Fruit fly (Drosophila melanogaster) whole organism, embryonic: ENCODE results near the gene Cand1.

Experiments used
- Bgb ChIP-seq: fragments of 200-800 bp; sonication (Bioruptor generic); IDR thresholded peaks from 2 replicates; pipeline ENCODE4 v1.3.6; 2022; ENCODE audit warnings: missing biosample characterization, missing genetic modification characterization; ENCODE audit not compliant: partially characterized antibody
- CG1024 ChIP-seq: fragments of 200-800 bp; sonication (Bioruptor generic); IDR thresholded peaks from 2 replicates; pipeline ENCODE4 v1.3.6; 2022; ENCODE audit warnings: missing biosample characterization, missing genetic modification characterization
- CG14441 ChIP-seq: fragments of 200-800 bp; sonication (Bioruptor generic); IDR thresholded peaks from 2 replicates; pipeline ENCODE4 v1.3.6; 2022; ENCODE audit warnings: missing biosample characterization, missing genetic modification characterization
- CG15073 ChIP-seq: fragments of 200-800 bp; sonication (Bioruptor generic); optimal IDR thresholded peaks from 2 replicates; lab custom pipeline; 2016; ENCODE audit warnings: missing biosample characterization, missing genetic modification characterization
- CG15601 ChIP-seq: fragments of 200-800 bp; sonication (Bioruptor generic); optimal IDR thresholded peaks from 3 replicates; lab custom pipeline; 2019; ENCODE audit warnings: missing biosample characterization, mild to moderate bottlenecking, missing genetic modification characterization, moderate library complexity
- CG1602 ChIP-seq: fragments of 200-800 bp; sonication (Bioruptor generic); optimal IDR thresholded peaks from 3 replicates; lab custom pipeline; 2016; ENCODE audit warnings: missing biosample characterization, missing genetic modification characterization
- CG17359 ChIP-seq: fragments of 200-800 bp; sonication (Bioruptor generic); optimal IDR thresholded peaks from 3 replicates; lab custom pipeline; 2018; ENCODE audit warnings: missing biosample characterization, mild to moderate bottlenecking, missing genetic modification characterization, moderate library complexity
- CG2199 ChIP-seq: fragments of 200-800 bp; sonication (Bioruptor generic); IDR thresholded peaks from 3 replicates; pipeline ENCODE4 v1.3.6; 2022; ENCODE audit warnings: missing biosample characterization, missing genetic modification characterization
- CG4707 ChIP-seq: fragments of 200-800 bp; sonication (Bioruptor generic); optimal IDR thresholded peaks from 2 replicates; lab custom pipeline; 2018; ENCODE audit warnings: missing biosample characterization, mild to moderate bottlenecking, missing genetic modification characterization, moderate library complexity
- CG6175 ChIP-seq: fragments of 200-800 bp; sonication (Bioruptor generic); IDR thresholded peaks from 3 replicates; pipeline ENCODE4 v1.3.6; 2022; ENCODE audit warnings: missing biosample characterization, missing genetic modification characterization
- CG7745 ChIP-seq: fragments of 200-800 bp; sonication (Bioruptor generic); optimal IDR thresholded peaks from 2 replicates; lab custom pipeline; 2018; ENCODE audit warnings: missing biosample characterization, mild to moderate bottlenecking, missing genetic modification characterization, moderate library complexity
- CG8944 ChIP-seq: fragments of 200-800 bp; sonication (Bioruptor generic); optimal IDR thresholded peaks from 3 replicates; lab custom pipeline; 2016; ENCODE audit warnings: missing biosample characterization, missing genetic modification characterization
- CG9609 ChIP-seq: fragments of 200-800 bp; sonication (Bioruptor generic); optimal IDR thresholded peaks from 3 replicates; lab custom pipeline; 2016; ENCODE audit warnings: missing biosample characterization, missing genetic modification characterization
- CTCF ChIP-seq: fragments of 200-800 bp; sonication (Bioruptor generic); optimal IDR thresholded peaks from 2 replicates; lab custom pipeline; 2017; ENCODE audit warnings: missing biosample characterization, mild to moderate bottlenecking, missing genetic modification characterization, moderate library complexity
- D19A ChIP-seq: fragments of 200-800 bp; optimal IDR thresholded peaks from 3 replicates; lab custom pipeline; 2019; ENCODE audit warnings: missing biosample characterization, mild to moderate bottlenecking, missing genetic modification characterization, moderate library complexity
- ERR ChIP-seq: fragments of 200-800 bp; sonication (Bioruptor generic); optimal IDR thresholded peaks from 2 replicates; lab custom pipeline; 2016; ENCODE audit warnings: missing biosample characterization, missing genetic modification characterization
- HLHmδ ChIP-seq: fragments of 200-800 bp; sonication (Bioruptor generic); optimal IDR thresholded peaks from 2 replicates; lab custom pipeline; 2018; ENCODE audit warnings: missing biosample characterization, mild to moderate bottlenecking, missing genetic modification characterization, moderate library complexity
- Hand ChIP-seq: fragments of 200-800 bp; sonication (Bioruptor generic); optimal IDR thresholded peaks from 2 replicates; lab custom pipeline; 2017; ENCODE audit warnings: mild to moderate bottlenecking, missing biosample characterization, missing genetic modification reagents, missing genetic modification characterization
- Lpt ChIP-seq: fragments of >200 bp; optimal IDR thresholded peaks from 2 replicates; lab custom pipeline; 2018; ENCODE audit warnings: missing biosample characterization, missing genetic modification characterization
- Nf-YC ChIP-seq: fragments of 200-800 bp; optimal IDR thresholded peaks from 3 replicates; lab custom pipeline; 2019; ENCODE audit warnings: missing biosample characterization, mild to moderate bottlenecking, missing genetic modification characterization, moderate library complexity
- Ptx1 ChIP-seq: fragments of 200-800 bp; sonication (Bioruptor generic); IDR thresholded peaks from 2 replicates; pipeline ENCODE4 v1.3.6; 2022; ENCODE audit warnings: missing biosample characterization, missing genetic modification characterization
- Rx ChIP-seq: fragments of 200-800 bp; sonication (Bioruptor generic); IDR thresholded peaks from 2 replicates; pipeline ENCODE4 v1.3.6; 2022; ENCODE audit warnings: missing biosample characterization, missing genetic modification characterization
- Sox100B ChIP-seq: fragments of 200-800 bp; sonication (Bioruptor generic); optimal IDR thresholded peaks from 3 replicates; lab custom pipeline; 2018; ENCODE audit warnings: missing biosample characterization, mild to moderate bottlenecking, missing genetic modification characterization
- Sry-δ ChIP-seq: fragments of 200-800 bp; sonication (Bioruptor generic); optimal IDR thresholded peaks from 2 replicates; lab custom pipeline; 2016; ENCODE audit warnings: missing biosample characterization, missing genetic modification characterization
- Ssrp ChIP-seq: fragments of 200-800 bp; sonication (Bioruptor generic); optimal IDR thresholded peaks from 2 replicates; lab custom pipeline; 2018; ENCODE audit warnings: missing biosample characterization, mild to moderate bottlenecking, missing genetic modification characterization, moderate library complexity
- YL-1 ChIP-seq: fragments of 200-800 bp; sonication (Bioruptor generic); optimal IDR thresholded peaks from 3 replicates; lab custom pipeline; 2017; ENCODE audit warnings: missing biosample characterization, mild to moderate bottlenecking, missing genetic modification characterization
- ap ChIP-seq: fragments of 200-800 bp; sonication (Bioruptor generic); IDR thresholded peaks from 2 replicates; pipeline ENCODE4 v1.3.6; 2022; ENCODE audit warnings: missing biosample characterization, missing genetic modification characterization
- bigmax ChIP-seq: fragments of 200-800 bp; sonication (Bioruptor generic); optimal IDR thresholded peaks from 2 replicates; lab custom pipeline; 2018; ENCODE audit warnings: missing biosample characterization, mild to moderate bottlenecking, missing genetic modification characterization
- bowl ChIP-seq: fragments of 200-800 bp; sonication (Bioruptor generic); IDR thresholded peaks from 2 replicates; pipeline ENCODE4 v1.3.6; 2022; ENCODE audit warnings: missing biosample characterization, missing genetic modification characterization
- croc ChIP-seq: fragments of 200-800 bp; sonication (Bioruptor generic); conservative IDR thresholded peaks from 3 replicates; pipeline ENCODE4 v1.3.6; 2022; ENCODE audit warnings: missing biosample characterization, missing genetic modification characterization
- da ChIP-seq: fragments of 200-800 bp; sonication (Bioruptor generic); optimal IDR thresholded peaks from 2 replicates; lab custom pipeline; 2016; ENCODE audit warnings: missing biosample characterization, missing genetic modification characterization
- dimm ChIP-seq: fragments of 200-800 bp; sonication (Bioruptor generic); IDR thresholded peaks from 2 replicates; pipeline ENCODE4 v1.3.6; 2022; ENCODE audit warnings: missing biosample characterization, missing genetic modification characterization
- dmrt99B ChIP-seq: fragments of 200-800 bp; sonication (Bioruptor generic); optimal IDR thresholded peaks from 2 replicates; lab custom pipeline; 2018; ENCODE audit warnings: missing biosample characterization, mild to moderate bottlenecking, missing genetic modification characterization, moderate library complexity
- dysf ChIP-seq: fragments of 200-800 bp; sonication (Bioruptor generic); IDR thresholded peaks from 3 replicates; pipeline ENCODE4 v1.3.6; 2022; ENCODE audit warnings: missing biosample characterization, missing genetic modification characterization
- en ChIP-seq: fragments of 200-800 bp; sonication (Bioruptor generic); optimal IDR thresholded peaks from 2 replicates; lab custom pipeline; 2016; ENCODE audit warnings: missing biosample characterization, missing genetic modification characterization
- fru ChIP-seq: fragments of >200 bp; optimal IDR thresholded peaks from 2 replicates; lab custom pipeline; 2017
- ftz-f1 ChIP-seq: fragments of 200-800 bp; sonication (Bioruptor generic); optimal IDR thresholded peaks from 2 replicates; lab custom pipeline; 2016; ENCODE audit warnings: missing biosample characterization, missing genetic modification characterization
- fu2 ChIP-seq: fragments of 200-800 bp; sonication (Bioruptor generic); optimal IDR thresholded peaks from 2 replicates; lab custom pipeline; 2016; ENCODE audit warnings: missing biosample characterization, missing genetic modification characterization
- gcm2 ChIP-seq: fragments of 200-800 bp; sonication (Bioruptor generic); optimal IDR thresholded peaks from 2 replicates; lab custom pipeline; 2016; ENCODE audit warnings: missing biosample characterization, missing genetic modification characterization
- gem ChIP-seq: fragments of 200-800 bp; sonication (Bioruptor generic); optimal IDR thresholded peaks from 2 replicates; lab custom pipeline; 2019; ENCODE audit warnings: missing biosample characterization, mild to moderate bottlenecking, missing genetic modification characterization, moderate library complexity
- gfzf ChIP-seq: fragments of 200-800 bp; sonication (Bioruptor generic); optimal IDR thresholded peaks from 2 replicates; lab custom pipeline; 2016; ENCODE audit warnings: missing biosample characterization, mild to moderate bottlenecking, missing genetic modification characterization, moderate library complexity
- grau ChIP-seq: fragments of 200-800 bp; optimal IDR thresholded peaks from 3 replicates; lab custom pipeline; 2019; ENCODE audit warnings: missing biosample characterization, mild to moderate bottlenecking, missing genetic modification characterization, moderate library complexity
- mam ChIP-seq: fragments of 200-800 bp; sonication (Bioruptor generic); optimal IDR thresholded peaks from 3 replicates; lab custom pipeline; 2016; ENCODE audit warnings: missing biosample characterization, missing genetic modification characterization
- nerfin-1 ChIP-seq: fragments of 200-800 bp; sonication (Bioruptor generic); optimal IDR thresholded peaks from 3 replicates; lab custom pipeline; 2019; ENCODE audit warnings: missing biosample characterization, mild to moderate bottlenecking, missing genetic modification characterization, moderate library complexity
- pho ChIP-seq: fragments of 200-800 bp; sonication (Bioruptor generic); optimal IDR thresholded peaks from 2 replicates; lab custom pipeline; 2016; ENCODE audit warnings: missing biosample characterization, missing genetic modification characterization
- pnt ChIP-seq: fragments of 200-800 bp; sonication (Bioruptor generic); optimal IDR thresholded peaks from 3 replicates; lab custom pipeline; 2016; ENCODE audit warnings: missing biosample characterization, missing genetic modification characterization
- sd ChIP-seq: fragments of 200-800 bp; sonication (Bioruptor generic); optimal IDR thresholded peaks from 3 replicates; lab custom pipeline; 2018; ENCODE audit warnings: missing biosample characterization, mild to moderate bottlenecking, missing genetic modification characterization, moderate library complexity
- slbo ChIP-seq: fragments of 200-800 bp; sonication (Bioruptor generic); IDR thresholded peaks from 2 replicates; pipeline ENCODE4 v1.3.6; 2022; ENCODE audit warnings: missing biosample characterization, missing genetic modification characterization
- slp2 ChIP-seq: fragments of 200-800 bp; sonication (Bioruptor generic); optimal IDR thresholded peaks from 2 replicates; lab custom pipeline; 2016; ENCODE audit warnings: missing biosample characterization, missing genetic modification characterization
- trh ChIP-seq: fragments of 200-800 bp; sonication (Bioruptor generic); optimal IDR thresholded peaks from 2 replicates; lab custom pipeline; 2016; ENCODE audit warnings: missing biosample characterization, missing genetic modification characterization
- tup ChIP-seq: fragments of 200-800 bp; sonication (Bioruptor generic); optimal IDR thresholded peaks from 2 replicates; lab custom pipeline; 2016; ENCODE audit warnings: missing biosample characterization, mild to moderate bottlenecking, missing genetic modification characterization, moderate library complexity
- vfl ChIP-seq: fragments of 200-800 bp; sonication (Bioruptor generic); optimal IDR thresholded peaks from 2 replicates; lab custom pipeline; 2016; ENCODE audit warnings: missing biosample characterization, missing genetic modification characterization
- zfh1 ChIP-seq: fragments of 200-800 bp; sonication (Bioruptor generic); IDR thresholded peaks from 3 replicates; pipeline ENCODE4 v1.3.6; 2022; ENCODE audit warnings: missing biosample characterization, missing genetic modification characterization
- zfh2 ChIP-seq: fragments of 200-800 bp; sonication (Bioruptor generic); optimal IDR thresholded peaks from 2 replicates; lab custom pipeline; 2016; ENCODE audit warnings: missing biosample characterization, missing genetic modification characterization

Gene Cand1

DNA sequence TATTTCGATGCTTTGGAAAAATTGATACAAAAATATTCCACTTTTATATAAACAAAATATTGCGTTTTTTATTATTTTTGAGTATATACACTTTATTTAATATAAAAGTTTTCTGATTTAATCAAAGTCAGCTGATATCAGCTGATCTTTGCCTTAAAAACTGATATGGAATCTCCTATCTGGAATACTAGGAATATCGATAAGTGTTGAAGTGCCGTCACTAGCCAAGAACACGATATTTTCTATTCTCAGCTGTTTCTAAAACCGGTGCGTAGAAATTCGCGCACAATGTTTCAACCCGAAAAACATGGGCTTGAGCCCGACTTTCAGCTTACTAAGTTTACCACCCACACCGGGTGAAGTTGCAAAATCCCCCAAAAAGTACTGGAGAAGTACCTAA, 20.0 kb downstream of the Cand1 start, which contains the start of gene Sps2 (continued):
- TF ChIP-seq Sry-δ (peak; percentile 84), CG1602 (no peak), CG17359 (tag; lab: Kevin White, UChicago) (no peak), Sox100B (GFP tag; lab: Kevin White, UChicago) (no peak), YL-1 (GFP tag; lab: Kevin White, UChicago) (no peak), zfh1 (GFP tag; lab: Robert Waterston, UW) (0 out of 3 replicates have a peak, but pooled peaks have one; percentile 13), slbo (GFP tag; lab: Robert Waterston, UW) (no peak; the same call in 1 of the 2 replicates), sd (tag; lab: Kevin White, UChicago) (no peak), HLHmδ (no peak), dmrt99B (tag; lab: Kevin White, UChicago) (no peak), CG1024 (GFP tag; lab: Robert Waterston, UW) (no peak), Lpt (no peak), dysf (no peak), CG8944 (GFP tag; lab: Kevin White, UChicago) (no peak), bowl (GFP tag; lab: Robert Waterston, UW) (no peak), ap (GFP tag; lab: Robert Waterston, UW) (no peak), fru (lab: Kevin White, UChicago) (no peak), bigmax (GFP tag; lab: Kevin White, UChicago) (no peak), slp2 (GFP tag; lab: Kevin White, UChicago) (no peak), Ptx1 (GFP tag; lab: Robert Waterston, UW) (no peak), CTCF (no peak), ERR (GFP tag; lab: Kevin White, UChicago) (no peak), grau (tag; lab: Kevin White, UChicago) (peak; percentile 26), croc (GFP tag; lab: Robert Waterston, UW) (no peak), Ssrp (tag; lab: Kevin White, UChicago) (no peak), gfzf (GFP tag; lab: Kevin White, UChicago) (peak; percentile 12), fu2 (GFP tag; lab: Kevin White, UChicago) (no peak), ftz-f1 (GFP tag; lab: Kevin White, UChicago) (no peak), Hand (GFP tag; lab: Kevin White, UChicago) (no peak), gem (tag; lab: Kevin White, UChicago) (peak; percentile 33), pnt (no peak), Rx (no peak), pho (GFP tag; lab: Kevin White, UChicago) (no peak), CG14441 (GFP tag; lab: Robert Waterston, UW) (peak; percentile 37; the same call in 1 of the 2 replicates), CG15073 (GFP tag; lab: Kevin White, UChicago) (no peak), CG15601 (tag; lab: Kevin White, UChicago) (peak; percentile 30), CG4707 (GFP tag; lab: Kevin White, UChicago) (no peak), trh (no peak), CG9609 (GFP tag; lab: Kevin White, UChicago) (no peak), nerfin-1 (tag; lab: Kevin White, UChicago) (no peak), gcm2 (GFP tag; lab: Kevin White, UChicago) (no peak), D19A (tag; lab: Kevin White, UChicago) (peak; percentile 16), Nf-YC (peak; percentile 25), zfh2 (GFP tag; lab: Kevin White, UChicago) (no peak), da (GFP tag; lab: Kevin White, UChicago) (no peak), mam (GFP tag; lab: Kevin White, UChicago) (peak; percentile 1), CG6175 (no peak), Bgb (peak; percentile 59; the same call in 1 of the 2 replicates), en (GFP tag; lab: Kevin White, UChicago) (no peak), tup (GFP tag; lab: Kevin White, UChicago) (no peak), CG7745 (tag; lab: Kevin White, UChicago) (no peak), vfl (no peak), dimm (GFP tag; lab: Robert Waterston, UW) (no peak), CG2199 (GFP tag; lab: Robert Waterston, UW) (0 out of 3 replicates have a peak, but pooled peaks have one; percentile 27)
